Worm (Caenorhabditis elegans): ENCODE results near the gene R186.8.

ce11 chrV:12974047-12974446, 6.3 kb upstream of the R186.8 start:
- no peak for TF ChIP-seq alr-1 (tag; optimal IDR thresholded peaks at IDR 0.05)
- TF ChIP-seq mdl-1 (tag; optimal IDR thresholded peaks at IDR 0.05): no peak
- no peak for TF ChIP-seq elt-3 (tag; optimal IDR thresholded peaks at IDR 0.05)
- TF ChIP-seq unc-55 (GFP tag; optimal IDR thresholded peaks at IDR 0.05): no peak

Data from whole organism, L2 larva.